Fruit fly (Drosophila melanogaster) whole organism, embryonic: ENCODE data around the gene CG18301.
A peak's percentile ranks its signal among the peaks of the same experiment; 100 is the strongest.

Experiments used
- Awh ChIP-seq: fragments of 200-800 bp; sonication (Bioruptor generic); IDR thresholded peaks from 2 replicates; pipeline ENCODE4, ENCODE4 v1.3.6; 2022; ENCODE audit warnings: missing biosample characterization, missing genetic modification characterization
- B-H2 ChIP-seq: fragments of 200-800 bp; sonication (Bioruptor generic); optimal IDR thresholded peaks from 2 replicates; lab custom pipeline; 2018; ENCODE audit warnings: missing biosample characterization, mild to moderate bottlenecking, missing genetic modification characterization
- Bteb2 ChIP-seq: fragments of 200-800 bp; sonication (Bioruptor generic); optimal IDR thresholded peaks from 2 replicates; lab custom pipeline; 2016; ENCODE audit warnings: missing biosample characterization, missing genetic modification characterization
- CG10565 ChIP-seq: fragments of 200-800 bp; sonication (Bioruptor generic); optimal IDR thresholded peaks from 3 replicates; lab custom pipeline; 2016; ENCODE audit warnings: missing biosample characterization, mild to moderate bottlenecking, missing genetic modification characterization
- CG10959 ChIP-seq: fragments of 200-800 bp; sonication (Bioruptor generic); IDR thresholded peaks from 2 replicates; pipeline ENCODE4 v1.3.6; 2022; ENCODE audit warnings: missing biosample characterization, missing genetic modification characterization
- CG11398 ChIP-seq: fragments of 200-800 bp; sonication (Bioruptor generic); optimal IDR thresholded peaks from 2 replicates; lab custom pipeline; 2016; ENCODE audit warnings: missing biosample characterization, missing genetic modification characterization
- CG14860 ChIP-seq: fragments of 200-800 bp; sonication (Bioruptor generic); IDR thresholded peaks from 3 replicates; pipeline ENCODE4 v1.3.6; 2022; ENCODE audit warnings: missing biosample characterization, missing genetic modification characterization; ENCODE audit not compliant: partially characterized antibody
- CG16779 ChIP-seq: fragments of 200-800 bp; sonication (Bioruptor generic); IDR thresholded peaks from 2 replicates; pipeline ENCODE4 v1.3.6; 2022; ENCODE audit warnings: missing biosample characterization, missing genetic modification characterization
- CG17912 ChIP-seq: fragments of 200-800 bp; sonication (Bioruptor generic); optimal IDR thresholded peaks from 2 replicates; lab custom pipeline; 2018; ENCODE audit warnings: missing biosample characterization, mild to moderate bottlenecking, missing genetic modification characterization
- CG30431 ChIP-seq: fragments of 200-800 bp; sonication (Bioruptor generic); optimal IDR thresholded peaks from 2 replicates; lab custom pipeline; 2017; ENCODE audit warnings: missing biosample characterization, missing genetic modification characterization
- CG31441 ChIP-seq: fragments of 200-800 bp; sonication (Bioruptor generic); IDR thresholded peaks from 2 replicates; pipeline ENCODE4 v1.3.6; 2022; ENCODE audit warnings: missing biosample characterization, missing genetic modification characterization
- CG3163 ChIP-seq: fragments of 200-800 bp; sonication (Bioruptor generic); optimal IDR thresholded peaks from 3 replicates; lab custom pipeline; 2016; ENCODE audit warnings: missing biosample characterization, missing genetic modification characterization
- CG34376 ChIP-seq: fragments of 200-800 bp; sonication (Bioruptor generic); optimal IDR thresholded peaks from 2 replicates; lab custom pipeline; 2018; ENCODE audit warnings: missing biosample characterization, mild to moderate bottlenecking, missing genetic modification characterization
- CG4730 ChIP-seq: fragments of 200-800 bp; sonication (Bioruptor generic); IDR thresholded peaks from 2 replicates; pipeline ENCODE4 v1.3.6; 2022; ENCODE audit warnings: missing biosample characterization, missing genetic modification characterization
- CG7963 ChIP-seq: fragments of 200-800 bp; sonication (Bioruptor generic); IDR thresholded peaks from 3 replicates; pipeline ENCODE4 v1.3.6; 2022; ENCODE audit warnings: missing biosample characterization, missing genetic modification characterization; ENCODE audit not compliant: partially characterized antibody
- Dip2 ChIP-seq: fragments of 200-800 bp; sonication (Bioruptor generic); IDR thresholded peaks from 2 replicates; pipeline ENCODE4 v1.3.6; 2022; ENCODE audit warnings: missing biosample characterization, missing genetic modification characterization
- Doc3 ChIP-seq: fragments of 200-800 bp; sonication (Bioruptor generic); IDR thresholded peaks from 3 replicates; pipeline ENCODE4 v1.3.6; 2022; ENCODE audit warnings: missing biosample characterization, missing genetic modification characterization; ENCODE audit not compliant: partially characterized antibody
- E2f1 ChIP-seq: fragments of 200-800 bp; sonication (Bioruptor generic); IDR thresholded peaks from 2 replicates; pipeline ENCODE4 v1.3.6; 2022; ENCODE audit warnings: missing biosample characterization, missing genetic modification characterization
- Fer1 ChIP-seq: fragments of 200-800 bp; sonication (Bioruptor generic); optimal IDR thresholded peaks from 2 replicates; lab custom pipeline; 2017; ENCODE audit warnings: missing biosample characterization, mild to moderate bottlenecking, missing genetic modification characterization
- Fer2 ChIP-seq: fragments of 200-800 bp; sonication (Bioruptor generic); optimal IDR thresholded peaks from 2 replicates; lab custom pipeline; 2018; ENCODE audit warnings: missing biosample characterization, mild to moderate bottlenecking, missing genetic modification characterization, moderate library complexity
- Gug ChIP-seq: fragments of 200-800 bp; sonication (Bioruptor generic); IDR thresholded peaks from 4 replicates; pipeline ENCODE4 v1.3.6; 2022; ENCODE audit warnings: missing biosample characterization, missing genetic modification characterization
- Hr78 ChIP-seq, 2 experiments: fragments of 200-800 bp in 1 of 2; fragments of >200 bp in 1 of 2; sonication (Bioruptor generic) in 1 of 2; optimal IDR thresholded peaks; 2 replicates each; lab custom pipeline; 2017 to 2019; ENCODE audit warnings: missing biosample characterization in 2 of 2, missing genetic modification characterization in 2 of 2, mild to moderate bottlenecking in 1 of 2, moderate library complexity in 1 of 2
- MESR4 ChIP-seq: fragments of 200-800 bp; sonication (Bioruptor generic); optimal IDR thresholded peaks from 2 replicates; lab custom pipeline; 2018; ENCODE audit warnings: missing biosample characterization, mild to moderate bottlenecking, missing genetic modification characterization, moderate library complexity
- Sox100B ChIP-seq: fragments of 200-800 bp; sonication (Bioruptor generic); optimal IDR thresholded peaks from 3 replicates; lab custom pipeline; 2018; ENCODE audit warnings: missing biosample characterization, mild to moderate bottlenecking, missing genetic modification characterization
- crol ChIP-seq: fragments of 200-800 bp; sonication (Bioruptor generic); IDR thresholded peaks from 2 replicates; pipeline ENCODE4 v1.3.6; 2022; ENCODE audit warnings: missing biosample characterization, missing genetic modification characterization
- danr ChIP-seq: fragments of 200-800 bp; sonication (Bioruptor generic); IDR thresholded peaks from 2 replicates; pipeline ENCODE4 v1.3.6; 2022; ENCODE audit warnings: missing biosample characterization, missing genetic modification characterization
- dpn ChIP-seq, 2 experiments: fragments of 200-800 bp; sonication (Bioruptor generic); optimal IDR thresholded peaks; 3 replicates each; lab custom pipeline; 2016; ENCODE audit warnings: missing biosample characterization in 2 of 2, missing genetic modification characterization in 2 of 2
- gem ChIP-seq: fragments of 200-800 bp; sonication (Bioruptor generic); optimal IDR thresholded peaks from 2 replicates; lab custom pipeline; 2019; ENCODE audit warnings: missing biosample characterization, mild to moderate bottlenecking, missing genetic modification characterization, moderate library complexity
- hth ChIP-seq: fragments of >200 bp; optimal IDR thresholded peaks from 2 replicates; lab custom pipeline; 2017; ENCODE audit warnings: inconsistent platforms
- pb ChIP-seq: fragments of 200-800 bp; sonication (Bioruptor generic); optimal IDR thresholded peaks from 3 replicates; lab custom pipeline; 2016; ENCODE audit warnings: missing biosample characterization, missing genetic modification characterization
- pros ChIP-seq: fragments of 200-800 bp; sonication (Bioruptor generic); optimal IDR thresholded peaks from 3 replicates; lab custom pipeline; 2019; ENCODE audit warnings: missing biosample characterization, mild to moderate bottlenecking, missing genetic modification characterization, moderate library complexity
- sens ChIP-seq: fragments of 200-800 bp; sonication (Bioruptor generic); peaks from one replicate; lab custom pipeline; 2016; ENCODE audit warnings: missing biosample characterization, missing genetic modification characterization
- sima ChIP-seq: fragments of 200-800 bp; sonication (Bioruptor generic); optimal IDR thresholded peaks from 2 replicates; lab custom pipeline; 2016; ENCODE audit warnings: missing biosample characterization, missing genetic modification characterization
- usp ChIP-seq: fragments of >200 bp; optimal IDR thresholded peaks from 2 replicates; lab custom pipeline; 2017; ENCODE audit warnings: missing biosample characterization, missing genetic modification characterization
- zf30C ChIP-seq: fragments of 200-800 bp; sonication (Bioruptor generic); optimal IDR thresholded peaks from 3 replicates; lab custom pipeline; 2018; ENCODE audit warnings: missing biosample characterization, mild to moderate bottlenecking, missing genetic modification characterization
- zfh1 ChIP-seq: fragments of 200-800 bp; sonication (Bioruptor generic); IDR thresholded peaks from 3 replicates; pipeline ENCODE4 v1.3.6; 2022; ENCODE audit warnings: missing biosample characterization, missing genetic modification characterization

The CG18301 gene

dm6 chr2L:10528984-10529383, 2.6 kb upstream of the CG18301 start (continued):
- TF ChIP-seq CG17912 = no peak
- no peak for TF ChIP-seq B-H2 (GFP tag; lab: Kevin White, UChicago)
- no peak for TF ChIP-seq Bteb2
- peak in 1 of 2 experiments; percentile 54 for TF ChIP-seq Hr78 (GFP tag; optimal IDR thresholded peaks at IDR 0.05; lab: Kevin White, UChicago)
- peak; percentile 83 for TF ChIP-seq CG34376 (GFP tag; lab: Kevin White, UChicago)
- 0 out of 2 replicates have a peak, but pooled peaks have one; percentile 22 for TF ChIP-seq Awh (GFP tag; lab: Robert Waterston, UW)

- TF ChIP-seq CG10959 (GFP tag; lab: Robert Waterston, UW) (no peak), CG7963 (GFP tag; lab: Robert Waterston, UW) (no peak), sima (GFP tag; lab: Kevin White, UChicago) (no peak), CG16779 (GFP tag; lab: Robert Waterston, UW) (no peak), dpn (GFP tag; optimal IDR thresholded peaks at IDR 0.05; lab: Kevin White, UChicago) (no peak), hth (no peak), MESR4 (GFP tag; lab: Kevin White, UChicago) (no peak), pros (no peak), CG3163 (no peak), CG31441 (GFP tag; lab: Robert Waterston, UW) (no peak), CG11398 (GFP tag; lab: Kevin White, UChicago) (no peak), Sox100B (GFP tag; lab: Kevin White, UChicago) (no peak), gem (tag; lab: Kevin White, UChicago) (no peak), Fer2 (tag; lab: Kevin White, UChicago) (no peak), Doc3 (GFP tag; lab: Robert Waterston, UW) (no peak), sens (GFP tag; lab: Kevin White, UChicago) (no peak), usp (GFP tag; lab: Kevin White, UChicago) (no peak), zfh1 (GFP tag; lab: Robert Waterston, UW) (no peak)
These were observed 1.5 kb upstream of the CG18301 start for dm6 chr2L:10530089-10530488.

dm6 chr2L:10534022-10534421, 2.4 kb downstream of the CG18301 start, which contains the start of gene CG18302:
Gene CG18302, plus strand, starts transcription at chr2L:10534322.
- TF ChIP-seq Fer1 (no peak), CG14860 (no peak), dpn (GFP tag; optimal IDR thresholded peaks at IDR 0.05; lab: Kevin White, UChicago) (no peak), danr (no peak), zf30C (GFP tag; lab: Kevin White, UChicago) (no peak), CG30431 (GFP tag; lab: Kevin White, UChicago) (no peak), Dip2 (no peak), pb (GFP tag; lab: Kevin White, UChicago) (no peak), CG10565 (GFP tag; lab: Kevin White, UChicago) (no peak), E2f1 (GFP tag; lab: Robert Waterston, UW) (no peak), zfh1 (GFP tag; lab: Robert Waterston, UW) (no peak), CG4730 (GFP tag; lab: Robert Waterston, UW) (no peak)

- TF ChIP-seq crol (GFP tag; lab: Robert Waterston, UW) (peak; percentile 65), Gug (GFP tag; lab: Robert Waterston, UW) (no peak)
These were observed 7.7 kb downstream of the CG18301 start for dm6 chr2L:10539360-10539759.
